Worm (Caenorhabditis elegans) whole organism, young adult: Measurements from ENCODE around the gene oac-23.

Experiments
- K12H6.12 ChIP-seq: fragments of 200-800 bp; sonication (Bioruptor generic); optimal IDR thresholded peaks from 2 replicates; lab custom pipeline; 2018; ENCODE audit warnings: mild to moderate bottlenecking, missing genetic modification characterization, missing compliant biosample characterization
- lag-1 ChIP-seq: fragments of 200-800 bp; sonication (Bioruptor generic); IDR thresholded peaks from 2 replicates; pipeline ENCODE4 v1.3.6; 2022; ENCODE audit warnings: missing genetic modification reagents, missing genetic modification characterization, missing compliant biosample characterization
- lin-40 ChIP-seq: sonication (generic microtip); optimal IDR thresholded peaks from 2 replicates; lab custom pipeline; 2016; ENCODE audit warnings: missing genetic modification characterization, mild to moderate bottlenecking, missing compliant biosample characterization, missing genotype, missing genetic modification reagents
- madf-3 ChIP-seq: fragments of 200-800 bp; sonication (Bioruptor generic); IDR thresholded peaks from 2 replicates; pipeline ENCODE4 v1.3.6; 2022; ENCODE audit warnings: missing genetic modification reagents, missing genetic modification characterization, missing compliant biosample characterization
- unc-130 ChIP-seq: sonication (generic microtip); optimal IDR thresholded peaks from 2 replicates; lab custom pipeline; 2016; ENCODE audit warnings: missing genetic modification reagents, missing genetic modification characterization, missing compliant biosample characterization
- ztf-25 ChIP-seq: fragments of 200-800 bp; sonication (Bioruptor generic); IDR thresholded peaks from 2 replicates; pipeline ENCODE4 v1.3.6; 2022; ENCODE audit warnings: missing genetic modification reagents, missing genetic modification characterization, missing compliant biosample characterization

ce11 chrIV:3888963-3889362 is 7.7 kb downstream of the oac-23 start, which contains the start of gene oac-21:
- no peak for TF ChIP-seq ztf-25 (GFP tag; lab: Robert Waterston, UW)
- no peak for TF ChIP-seq lin-40 (tag; lab: Kevin White, UChicago)
- TF ChIP-seq lag-1 (GFP tag; lab: Robert Waterston, UW) = no peak
- no peak for TF ChIP-seq unc-130 (GFP tag; lab: Kevin White, UChicago)
- no peak for TF ChIP-seq madf-3 (GFP tag; lab: Robert Waterston, UW)
- no peak for TF ChIP-seq K12H6.12 (tag; lab: Kevin White, UChicago)
